Worm (Caenorhabditis elegans): ENCODE results near the gene Y43F8B.20.

Gene Y43F8B.20

DNA sequence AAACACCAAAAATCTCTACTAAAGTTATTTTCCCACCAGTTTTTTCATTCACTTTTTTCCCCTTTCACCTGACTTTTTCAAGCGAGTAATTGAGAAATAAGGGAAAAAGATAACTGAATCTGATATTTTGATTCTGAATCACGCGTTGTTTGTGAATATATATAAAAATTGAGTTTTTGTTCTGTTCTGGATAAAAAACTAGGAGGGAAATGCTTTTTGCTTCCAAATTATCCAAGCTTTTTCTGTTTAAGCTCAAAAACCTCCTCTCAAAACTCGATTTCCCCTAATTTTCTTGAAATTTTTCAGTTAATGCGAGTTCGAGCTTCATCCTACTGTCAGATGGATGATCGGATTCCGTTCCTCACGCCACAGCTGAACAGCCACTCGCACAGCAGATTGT, 15.5 kb upstream of the Y43F8B.20 start, which contains the start of gene kcnl-1 (continued):
- TF ChIP-seq xnd-1 (tag; optimal IDR thresholded peaks at IDR 0.05) (no peak), nfyb-1 (GFP tag; IDR thresholded peaks at IDR 0.05) (no peak), C17E4.6 (GFP tag; IDR thresholded peaks at IDR 0.05) (no peak), sptf-2 (GFP tag; optimal IDR thresholded peaks at IDR 0.05) (no peak)

DNA sequence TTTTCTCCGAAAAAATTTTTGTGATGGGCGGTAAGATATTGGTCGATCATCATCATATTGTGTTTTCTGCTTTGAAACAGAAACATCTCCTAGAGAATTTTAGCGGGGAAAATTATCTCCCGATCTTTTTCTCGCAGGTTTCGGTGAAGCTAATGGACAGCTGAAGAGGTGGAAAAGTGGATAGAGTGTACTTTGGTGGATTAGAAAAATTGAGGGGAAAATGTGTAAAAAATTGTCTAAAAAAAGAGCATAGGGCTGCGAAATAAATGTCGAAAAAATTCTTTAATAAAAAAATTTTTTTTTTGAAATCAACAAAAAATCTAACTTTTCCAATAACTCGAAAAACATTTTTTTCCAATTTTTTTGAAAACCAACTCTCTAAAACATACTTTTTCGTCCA, 6.3 kb upstream of the Y43F8B.20 start, which contains the start of gene oac-1:
oac-1 (minus strand) TSS at position 101 of the 400 bp plus-strand sequence.
- no peak for TF ChIP-seq T26A5.8 (tag; optimal IDR thresholded peaks at IDR 0.05)
- TF ChIP-seq hmg-1.2 (GFP tag; IDR thresholded peaks at IDR 0.05), result no peak
- no peak for TF ChIP-seq unc-62 (GFP tag; optimal IDR thresholded peaks at IDR 0.05)
- no peak for TF ChIP-seq ztf-22 (GFP tag; optimal IDR thresholded peaks at IDR 0.05)
- no peak for TF ChIP-seq hrde-1 (tag; optimal IDR thresholded peaks at IDR 0.05; ENCODE audit: borderline replicate concordance)
- no peak for TF ChIP-seq F39B2.1 (GFP tag; IDR thresholded peaks at IDR 0.05)
- TF ChIP-seq hlh-26 (GFP tag; conservative IDR thresholded peaks at IDR 0.05), result no peak
- TF ChIP-seq cebp-1 (GFP tag; IDR thresholded peaks at IDR 0.05), result no peak
- TF ChIP-seq cebp-1 (tag; optimal IDR thresholded peaks at IDR 0.05), result no peak
- TF ChIP-seq egl-44 (GFP tag; IDR thresholded peaks at IDR 0.05), result no peak
- TF ChIP-seq F57A8.1 (GFP tag; optimal IDR thresholded peaks at IDR 0.05), result no peak
- TF ChIP-seq him-1 (tag; optimal IDR thresholded peaks at IDR 0.05), result no peak
- TF ChIP-seq B0336.3 (GFP tag; IDR thresholded peaks at IDR 0.05), result no peak
- TF ChIP-seq xnd-1 (tag; optimal IDR thresholded peaks at IDR 0.05), result no peak
- TF ChIP-seq hmg-20 (GFP tag; IDR thresholded peaks at IDR 0.05), result no peak
- TF ChIP-seq rec-8 (tag; optimal IDR thresholded peaks at IDR 0.05), result no peak
- no peak for TF ChIP-seq dox-1 (GFP tag; IDR thresholded peaks at IDR 0.05)
- no peak for TF ChIP-seq mcd-1 (GFP tag; IDR thresholded peaks at IDR 0.05)
- TF ChIP-seq lin-40 (tag; optimal IDR thresholded peaks at IDR 0.05), result no peak

DNA sequence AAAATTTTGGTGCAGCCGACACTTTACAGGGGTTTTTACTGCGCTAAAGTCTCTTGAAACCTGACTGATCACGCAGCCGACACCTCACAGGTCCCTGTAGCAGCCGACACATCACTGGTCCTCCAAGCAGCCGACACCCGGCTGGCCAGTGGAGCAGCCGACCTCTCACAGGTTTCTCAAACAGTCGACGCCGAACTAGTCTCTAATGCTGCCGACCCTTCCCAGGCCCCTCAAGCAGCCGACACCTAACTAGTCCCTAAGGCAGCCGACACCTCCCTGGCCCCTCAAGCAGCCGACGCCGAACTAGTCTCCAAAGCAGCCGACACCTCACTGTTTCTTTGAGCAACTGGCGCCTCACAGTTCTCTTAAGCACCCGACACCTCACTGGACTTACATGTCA, 5.8 kb upstream of the Y43F8B.20 start:
- TF ChIP-seq mes-4 (tag; optimal IDR thresholded peaks at IDR 0.05), result no peak
- no peak for TF ChIP-seq tbp1 (GFP tag; optimal IDR thresholded peaks at IDR 0.05)
- no peak for TF ChIP-seq attf-3 (GFP tag; conservative IDR thresholded peaks at IDR 0.05)
- TF ChIP-seq cebp-1 (GFP tag; IDR thresholded peaks at IDR 0.05), result no peak
- TF ChIP-seq cebp-1 (tag; optimal IDR thresholded peaks at IDR 0.05), result no peak
- no peak for TF ChIP-seq let-526 (GFP tag; IDR thresholded peaks at IDR 0.05)
- TF ChIP-seq ekl-4 (GFP tag; IDR thresholded peaks at IDR 0.05), result no peak
- TF ChIP-seq nhr-120 (GFP tag; IDR thresholded peaks at IDR 0.05), result 0 out of 2 replicates have a peak, but pooled peaks have one; percentile 32
- TF ChIP-seq madf-8 (GFP tag; conservative IDR thresholded peaks at IDR 0.05), result no peak
- no peak for TF ChIP-seq efl-1 (GFP tag; optimal IDR thresholded peaks at IDR 0.05)
- TF ChIP-seq snpc-4 (GFP tag; optimal IDR thresholded peaks at IDR 0.05), result no peak
- peak in 1 of 4 experiments; percentile 29 for TF ChIP-seq snpc-4 (tag; optimal IDR thresholded peaks at IDR 0.05)
- TF ChIP-seq zfh-2 (GFP tag; conservative IDR thresholded peaks at IDR 0.05), result peak; percentile 84
- no peak for TF ChIP-seq K11D2.4 (GFP tag; IDR thresholded peaks at IDR 0.05)
- peak; percentile 53; the same call in 1 of the 2 replicates for TF ChIP-seq egrh-3 (GFP tag; IDR thresholded peaks at IDR 0.05)

DNA sequence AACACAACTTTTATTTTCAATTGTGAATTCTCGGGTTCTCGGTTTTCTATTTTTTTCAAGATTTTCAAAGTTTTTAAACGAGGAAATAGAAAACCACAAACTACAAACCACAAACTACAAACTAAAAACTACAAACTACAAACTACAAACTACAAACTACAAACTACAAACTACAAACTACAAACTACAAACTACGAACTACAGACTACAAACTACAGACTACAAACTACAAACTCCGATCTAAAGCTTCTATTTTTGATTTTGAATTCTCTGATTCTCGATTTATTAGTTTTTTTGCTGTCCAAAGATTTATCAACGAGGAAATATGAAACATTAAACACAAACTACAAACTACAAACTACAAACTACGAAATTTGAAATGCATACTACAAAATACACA, 705 bp upstream of the Y43F8B.20 start:
- no peak for TF ChIP-seq ZK185.1 (tag; optimal IDR thresholded peaks at IDR 0.05; ENCODE audit: poor library complexity, severe bottlenecking)
- no peak for TF ChIP-seq hsf-1 (GFP tag; IDR thresholded peaks at IDR 0.05)
- no peak for TF ChIP-seq ccch-3 (GFP tag; optimal IDR thresholded peaks at IDR 0.05)
- TF ChIP-seq chd-7 (tag; optimal IDR thresholded peaks at IDR 0.05), result no peak

All from whole organism, young adult.